Fruit fly (Drosophila melanogaster) whole organism, embryonic: ENCODE measurements around the gene CG4613.
A peak's percentile ranks its signal among the peaks of the same experiment; 100 is the strongest.

ENCODE experiments used
- Asciz ChIP-seq: fragments of 200-800 bp; sonication (Bioruptor generic); optimal IDR thresholded peaks from 2 replicates; lab custom pipeline; 2017; ENCODE audit warnings: missing biosample characterization, mild to moderate bottlenecking, missing genetic modification characterization, missing genetic modification reagents
- Bdp1 ChIP-seq: fragments of 200-800 bp; sonication (Bioruptor generic); optimal IDR thresholded peaks from 3 replicates; lab custom pipeline; 2016; ENCODE audit warnings: missing biosample characterization, missing genetic modification characterization
- CG10274 ChIP-seq: fragments of 200-800 bp; sonication (Bioruptor generic); optimal IDR thresholded peaks from 3 replicates; lab custom pipeline; 2017; ENCODE audit warnings: missing biosample characterization, mild to moderate bottlenecking, missing genetic modification characterization
- CG12104 ChIP-seq: fragments of 200-800 bp; sonication (Bioruptor generic); optimal IDR thresholded peaks from 3 replicates; lab custom pipeline; 2016; ENCODE audit warnings: missing biosample characterization, missing genetic modification characterization
- CG12659 ChIP-seq: fragments of 200-800 bp; sonication (Bioruptor generic); optimal IDR thresholded peaks from 3 replicates; lab custom pipeline; 2017; ENCODE audit warnings: mild to moderate bottlenecking, missing biosample characterization, missing genetic modification reagents, missing genetic modification characterization
- CG12744 ChIP-seq: fragments of 200-800 bp; sonication (Bioruptor generic); optimal IDR thresholded peaks from 2 replicates; lab custom pipeline; 2016; ENCODE audit warnings: missing biosample characterization, missing genetic modification characterization
- CG13296 ChIP-seq: fragments of 200-800 bp; sonication (Bioruptor generic); optimal IDR thresholded peaks from 3 replicates; lab custom pipeline; 2018; ENCODE audit warnings: missing biosample characterization, mild to moderate bottlenecking, missing genetic modification characterization
- CG14050 ChIP-seq: fragments of 200-800 bp; sonication (Bioruptor generic); IDR thresholded peaks from 3 replicates; pipeline ENCODE4 v1.3.6; 2022; ENCODE audit warnings: missing biosample characterization, missing genetic modification characterization
- CG15269 ChIP-seq: fragments of 200-800 bp; sonication (Bioruptor generic); optimal IDR thresholded peaks from 2 replicates; lab custom pipeline; 2018; ENCODE audit warnings: missing biosample characterization, mild to moderate bottlenecking, missing genetic modification characterization, moderate library complexity
- CG1603 ChIP-seq: fragments of 200-800 bp; sonication (Bioruptor generic); optimal IDR thresholded peaks from 2 replicates; lab custom pipeline; 2019; ENCODE audit warnings: missing biosample characterization, mild to moderate bottlenecking, missing genetic modification characterization, moderate library complexity
- CG16863 ChIP-seq: fragments of 200-800 bp; sonication (Bioruptor generic); optimal IDR thresholded peaks from 3 replicates; lab custom pipeline; 2016; ENCODE audit warnings: missing biosample characterization, missing genetic modification characterization
- CG17568 ChIP-seq: fragments of 200-800 bp; sonication (Bioruptor generic); optimal IDR thresholded peaks from 2 replicates; lab custom pipeline; 2018; ENCODE audit warnings: missing biosample characterization, mild to moderate bottlenecking, missing genetic modification characterization, moderate library complexity
- CG2678 ChIP-seq: fragments of 200-800 bp; sonication (Bioruptor generic); optimal IDR thresholded peaks from 3 replicates; lab custom pipeline; 2019; ENCODE audit warnings: missing biosample characterization, mild to moderate bottlenecking, missing genetic modification characterization, moderate library complexity
- CG2875 ChIP-seq: fragments of 200-800 bp; sonication (Bioruptor generic); optimal IDR thresholded peaks from 2 replicates; lab custom pipeline; 2017; ENCODE audit warnings: missing biosample characterization, mild to moderate bottlenecking, missing genetic modification characterization, missing genetic modification reagents
- CG4707 ChIP-seq: fragments of 200-800 bp; sonication (Bioruptor generic); optimal IDR thresholded peaks from 2 replicates; lab custom pipeline; 2018; ENCODE audit warnings: missing biosample characterization, mild to moderate bottlenecking, missing genetic modification characterization, moderate library complexity
- CG4820 ChIP-seq: fragments of 200-800 bp; sonication (Bioruptor generic); optimal IDR thresholded peaks from 3 replicates; lab custom pipeline; 2016; ENCODE audit warnings: missing biosample characterization, missing genetic modification characterization
- CG4854 ChIP-seq: fragments of 200-800 bp; sonication (Bioruptor generic); optimal IDR thresholded peaks from 2 replicates; lab custom pipeline; 2016; ENCODE audit warnings: missing biosample characterization, missing genetic modification characterization, inconsistent platforms
- CG6854 ChIP-seq: fragments of 200-800 bp; sonication (Bioruptor generic); optimal IDR thresholded peaks from 3 replicates; lab custom pipeline; 2017; ENCODE audit warnings: missing biosample characterization, mild to moderate bottlenecking, missing genetic modification characterization
- CG7357 ChIP-seq: fragments of 200-800 bp; sonication (Bioruptor generic); IDR thresholded peaks from 3 replicates; pipeline ENCODE4 v1.3.6; 2022; ENCODE audit warnings: missing biosample characterization, missing genetic modification characterization
- CG7786 ChIP-seq: fragments of 200-800 bp; sonication (Bioruptor generic); optimal IDR thresholded peaks from 2 replicates; lab custom pipeline; 2016; ENCODE audit warnings: missing biosample characterization, missing genetic modification characterization
- CG8944 ChIP-seq: fragments of 200-800 bp; sonication (Bioruptor generic); optimal IDR thresholded peaks from 3 replicates; lab custom pipeline; 2016; ENCODE audit warnings: missing biosample characterization, missing genetic modification characterization
- CG9437 ChIP-seq: fragments of 200-800 bp; sonication (Bioruptor generic); optimal IDR thresholded peaks from 2 replicates; lab custom pipeline; 2018; ENCODE audit warnings: missing biosample characterization, mild to moderate bottlenecking, missing genetic modification characterization
- CG9932 ChIP-seq: fragments of 200-800 bp; sonication (Bioruptor generic); IDR thresholded peaks from 2 replicates; pipeline ENCODE4 v1.3.6; 2022; ENCODE audit warnings: missing biosample characterization, missing genetic modification characterization
- D19A ChIP-seq: fragments of 200-800 bp; optimal IDR thresholded peaks from 3 replicates; lab custom pipeline; 2019; ENCODE audit warnings: missing biosample characterization, mild to moderate bottlenecking, missing genetic modification characterization, moderate library complexity
- Dp ChIP-seq: fragments of 200-800 bp; sonication (Bioruptor generic); optimal IDR thresholded peaks from 2 replicates; lab custom pipeline; 2018; ENCODE audit warnings: missing biosample characterization, mild to moderate bottlenecking, missing genetic modification characterization, moderate library complexity
- E2f2 ChIP-seq: fragments of 200-800 bp; sonication (Bioruptor generic); IDR thresholded peaks from 2 replicates; pipeline ENCODE4 v1.3.6; 2022; ENCODE audit warnings: missing biosample characterization, missing genetic modification characterization
- Fer3 ChIP-seq: fragments of 200-800 bp; sonication (Bioruptor generic); optimal IDR thresholded peaks from 2 replicates; lab custom pipeline; 2018; ENCODE audit warnings: missing biosample characterization, mild to moderate bottlenecking, missing genetic modification characterization, moderate library complexity
- Hmr ChIP-seq: fragments of 200-800 bp; sonication (Bioruptor generic); optimal IDR thresholded peaks from 3 replicates; lab custom pipeline; 2017; ENCODE audit warnings: mild to moderate bottlenecking, missing biosample characterization, missing genetic modification reagents, missing genetic modification characterization
- Med ChIP-seq: fragments of 200-800 bp; sonication (Bioruptor generic); peaks from one replicate; lab custom pipeline; 2016; ENCODE audit warnings: missing biosample characterization, missing genetic modification characterization, mild to moderate bottlenecking, inconsistent platforms, moderate library complexity
- NK7.1 ChIP-seq: fragments of 200-800 bp; sonication (Bioruptor generic); optimal IDR thresholded peaks from 3 replicates; lab custom pipeline; 2016; ENCODE audit warnings: missing biosample characterization, missing genetic modification characterization
- Nf-YA ChIP-seq: fragments of 200-800 bp; sonication (Bioruptor generic); IDR thresholded peaks from 2 replicates; pipeline ENCODE4 v1.3.6; 2022; ENCODE audit warnings: missing biosample characterization, missing genetic modification characterization
- Pdp1 ChIP-seq, 2 experiments: fragments of 200-800 bp; sonication (Bioruptor generic); optimal IDR thresholded peaks; 3 replicates each; lab custom pipeline; 2016; ENCODE audit warnings: missing biosample characterization in 2 of 2, missing genetic modification characterization in 2 of 2, mild to moderate bottlenecking in 1 of 2, moderate library complexity in 1 of 2
- Sry-β ChIP-seq: fragments of 200-800 bp; sonication (Bioruptor generic); optimal IDR thresholded peaks from 2 replicates; lab custom pipeline; 2018; ENCODE audit warnings: missing biosample characterization, mild to moderate bottlenecking, missing genetic modification characterization, moderate library complexity
- Sry-δ ChIP-seq: fragments of 200-800 bp; sonication (Bioruptor generic); optimal IDR thresholded peaks from 2 replicates; lab custom pipeline; 2016; ENCODE audit warnings: missing biosample characterization, missing genetic modification characterization
- Vsx1 ChIP-seq: fragments of 200-800 bp; sonication (Bioruptor generic); optimal IDR thresholded peaks from 2 replicates; lab custom pipeline; 2017; ENCODE audit warnings: missing biosample characterization, mild to moderate bottlenecking, missing genetic modification characterization, missing genetic modification reagents
- YL-1 ChIP-seq: fragments of 200-800 bp; sonication (Bioruptor generic); optimal IDR thresholded peaks from 3 replicates; lab custom pipeline; 2017; ENCODE audit warnings: missing biosample characterization, mild to moderate bottlenecking, missing genetic modification characterization
- ac ChIP-seq: fragments of 200-800 bp; sonication (Bioruptor generic); optimal IDR thresholded peaks from 3 replicates; lab custom pipeline; 2017; ENCODE audit warnings: missing biosample characterization, mild to moderate bottlenecking, missing genetic modification characterization
- amos ChIP-seq: fragments of 200-800 bp; sonication (Bioruptor generic); IDR thresholded peaks from 2 replicates; pipeline ENCODE4 v1.3.6; 2022; ENCODE audit warnings: missing biosample characterization, missing genetic modification characterization; ENCODE audit not compliant: partially characterized antibody
- ara ChIP-seq: fragments of 200-800 bp; sonication (Bioruptor generic); IDR thresholded peaks from 2 replicates; pipeline ENCODE4 v1.3.6; 2022; ENCODE audit warnings: missing biosample characterization, missing genetic modification characterization
- ash1 ChIP-seq: fragments of 200-800 bp; sonication (Bioruptor generic); optimal IDR thresholded peaks from 2 replicates; lab custom pipeline; 2018; ENCODE audit warnings: missing biosample characterization, mild to moderate bottlenecking, missing genetic modification characterization
- bigmax ChIP-seq: fragments of 200-800 bp; sonication (Bioruptor generic); optimal IDR thresholded peaks from 2 replicates; lab custom pipeline; 2018; ENCODE audit warnings: missing biosample characterization, mild to moderate bottlenecking, missing genetic modification characterization
- dpn ChIP-seq, 2 experiments: fragments of 200-800 bp; sonication (Bioruptor generic); optimal IDR thresholded peaks; 3 replicates each; lab custom pipeline; 2016; ENCODE audit warnings: missing biosample characterization in 2 of 2, missing genetic modification characterization in 2 of 2
- emc ChIP-seq: fragments of 200-800 bp; sonication (Bioruptor generic); optimal IDR thresholded peaks from 2 replicates; lab custom pipeline; 2016; ENCODE audit warnings: missing biosample characterization, missing genetic modification characterization
- grn ChIP-seq: fragments of 200-800 bp; sonication (Bioruptor generic); optimal IDR thresholded peaks from 3 replicates; lab custom pipeline; 2017; ENCODE audit warnings: missing biosample characterization, missing genetic modification characterization
- gsb-n ChIP-seq: fragments of 200-800 bp; sonication (Bioruptor generic); optimal IDR thresholded peaks from 3 replicates; lab custom pipeline; 2018; ENCODE audit warnings: missing biosample characterization, mild to moderate bottlenecking, missing genetic modification characterization
- lab ChIP-seq: fragments of 200-800 bp; sonication (Bioruptor generic); optimal IDR thresholded peaks from 3 replicates; lab custom pipeline; 2017; ENCODE audit warnings: missing biosample characterization, missing genetic modification characterization, mild to moderate bottlenecking, moderate library complexity, missing genetic modification reagents
- nau ChIP-seq: fragments of 200-800 bp; sonication (Bioruptor generic); optimal IDR thresholded peaks from 3 replicates; lab custom pipeline; 2017; ENCODE audit warnings: missing biosample characterization, mild to moderate bottlenecking, missing genetic modification characterization, missing genetic modification reagents
- otp ChIP-seq: fragments of 200-800 bp; sonication (Bioruptor generic); IDR thresholded peaks from 3 replicates; pipeline ENCODE4, ENCODE4 v1.3.6; 2022; ENCODE audit warnings: missing biosample characterization, missing genetic modification characterization
- schlank ChIP-seq: fragments of 200-800 bp; sonication (Bioruptor generic); optimal IDR thresholded peaks from 2 replicates; lab custom pipeline; 2018; ENCODE audit warnings: missing biosample characterization, mild to moderate bottlenecking, missing genetic modification characterization
- sob ChIP-seq: fragments of 200-800 bp; sonication (Bioruptor generic); IDR thresholded peaks from 2 replicates; pipeline ENCODE4 v1.3.6; 2022; ENCODE audit warnings: missing biosample characterization, missing genetic modification characterization
- sqz ChIP-seq: fragments of 200-800 bp; sonication (Bioruptor generic); optimal IDR thresholded peaks from 3 replicates; lab custom pipeline; 2018; ENCODE audit warnings: missing biosample characterization, mild to moderate bottlenecking, missing genetic modification characterization

Gene CG4613

dm6 chr3L:14549215-14549614, 27.7 kb upstream of the CG4613 start (continued):
- TF ChIP-seq schlank (tag; lab: Kevin White, UChicago) (no peak), sob (peak; percentile 39; the same call in 1 of the 2 replicates), CG8944 (GFP tag; lab: Kevin White, UChicago) (no peak), ac (GFP tag; lab: Kevin White, UChicago) (peak; percentile 2), CG16863 (GFP tag; lab: Kevin White, UChicago) (no peak), ash1 (no peak), CG12744 (GFP tag; lab: Kevin White, UChicago) (no peak), grn (GFP tag; lab: Kevin White, UChicago) (no peak), Nf-YA (GFP tag; lab: Robert Waterston, UW) (no peak), Dp (GFP tag; lab: Kevin White, UChicago) (no peak), Asciz (peak; percentile 19), NK7.1 (GFP tag; lab: Kevin White, UChicago) (peak; percentile 9), CG4707 (GFP tag; lab: Kevin White, UChicago) (peak; percentile 31), E2f2 (GFP tag; lab: Robert Waterston, UW) (no peak), bigmax (GFP tag; lab: Kevin White, UChicago) (no peak), Med (GFP tag; lab: Kevin White, UChicago) (peak; percentile 70), CG4854 (GFP tag; lab: Kevin White, UChicago) (peak; percentile 23), CG2875 (GFP tag; lab: Kevin White, UChicago) (no peak), CG15269 (tag; lab: Kevin White, UChicago) (peak; percentile 12), CG17568 (GFP tag; lab: Kevin White, UChicago) (peak; percentile 49), CG10274 (GFP tag; lab: Kevin White, UChicago) (no peak), CG12104 (GFP tag; lab: Kevin White, UChicago) (no peak), lab (GFP tag; lab: Kevin White, UChicago) (peak; percentile 68), CG9437 (GFP tag; lab: Kevin White, UChicago) (no peak), emc (GFP tag; lab: Kevin White, UChicago) (no peak), nau (GFP tag; lab: Kevin White, UChicago) (peak; percentile 54), CG7357 (no peak; the same call in 2 of the 3 replicates), Fer3 (tag; lab: Kevin White, UChicago) (peak; percentile 5), ara (GFP tag; lab: Robert Waterston, UW) (no peak), Bdp1 (no peak), CG14050 (GFP tag; lab: Robert Waterston, UW) (no peak), Pdp1 (GFP tag; optimal IDR thresholded peaks at IDR 0.05; lab: Kevin White, UChicago) (peak in 1 of 2 experiments; percentile 18), dpn (GFP tag; optimal IDR thresholded peaks at IDR 0.05; lab: Kevin White, UChicago) (peak in 1 of 2 experiments; percentile 38), Sry-δ (no peak), CG9932 (GFP tag; lab: Robert Waterston, UW) (no peak), gsb-n (no peak), CG6854 (peak; percentile 15), YL-1 (GFP tag; lab: Kevin White, UChicago) (no peak), D19A (tag; lab: Kevin White, UChicago) (no peak), CG7786 (GFP tag; lab: Kevin White, UChicago) (no peak), CG12659 (GFP tag; lab: Kevin White, UChicago) (peak; percentile 20), Vsx1 (GFP tag; lab: Kevin White, UChicago) (peak; percentile 33), CG1603 (tag; lab: Kevin White, UChicago) (no peak), Sry-β (no peak), Hmr (GFP tag; lab: Kevin White, UChicago) (peak; percentile 53), CG2678 (tag; lab: Kevin White, UChicago) (peak; percentile 26), amos (GFP tag; lab: Robert Waterston, UW) (no peak), CG13296 (peak; percentile 48), otp (GFP tag; lab: Robert Waterston, UW) (no peak), CG4820 (no peak), sqz (GFP tag; lab: Kevin White, UChicago) (peak; percentile 31)
